Worm (Caenorhabditis elegans): ENCODE results near the gene duo-1.

ce11 chrV:11531100-11531499 is 23.3 kb upstream of the duo-1 start:
- TF ChIP-seq C17E4.6 (GFP tag; IDR thresholded peaks at IDR 0.05): no peak
- no peak for TF ChIP-seq tbp1 (GFP tag; optimal IDR thresholded peaks at IDR 0.05)
- TF ChIP-seq dpff-1 (tag; optimal IDR thresholded peaks at IDR 0.05): no peak
- no peak for TF ChIP-seq nhr-90 (tag; optimal IDR thresholded peaks at IDR 0.05)
- TF ChIP-seq sptf-2 (GFP tag; optimal IDR thresholded peaks at IDR 0.05): no peak
- TF ChIP-seq Y79H2A.3 (GFP tag; conservative IDR thresholded peaks at IDR 0.05): no peak
- no peak for TF ChIP-seq rec-8 (tag; optimal IDR thresholded peaks at IDR 0.05)
- no peak for TF ChIP-seq gei-17 (GFP tag; optimal IDR thresholded peaks at IDR 0.05)
- no peak for TF ChIP-seq aptf-3 (GFP tag; IDR thresholded peaks at IDR 0.05)
- TF ChIP-seq cebp-2 (GFP tag; IDR thresholded peaks at IDR 0.05): no peak
- TF ChIP-seq egrh-3 (GFP tag; IDR thresholded peaks at IDR 0.05): no peak
